Fruit fly (Drosophila melanogaster): ENCODE data around the gene CG10211.
A peak's percentile ranks its signal among the peaks of the same experiment; 100 is the strongest.

Gene CG10211

DNA sequence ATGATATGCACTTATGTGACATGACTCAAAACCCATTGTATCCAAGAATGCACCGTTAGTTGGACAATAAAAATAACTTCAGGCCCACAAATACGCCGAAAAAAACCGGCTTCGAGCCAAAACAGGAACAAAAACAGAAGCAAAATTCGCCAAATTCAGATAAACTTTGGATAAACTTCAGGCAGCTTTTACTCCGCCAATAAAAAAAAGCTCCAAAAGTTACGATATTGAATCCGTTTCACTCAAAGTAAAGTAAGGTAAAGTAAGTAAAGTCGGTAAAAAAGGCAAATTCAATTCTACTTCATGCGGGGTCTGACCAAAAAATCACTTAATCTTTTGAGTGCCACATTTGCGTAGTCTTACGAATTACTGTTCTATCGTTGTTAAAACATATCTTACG is 46.7 kb downstream of the CG10211 start:
- TF ChIP-seq CG11617 (GFP tag; optimal IDR thresholded peaks at IDR 0.05) (no peak), kay (GFP tag; ENCODE audit: borderline replicate concordance) (peak; percentile 40)

- TF ChIP-seq ovo (GFP tag; optimal IDR thresholded peaks at IDR 0.05), result no peak
- TF ChIP-seq pad (GFP tag; optimal IDR thresholded peaks at IDR 0.05), result no peak
- TF ChIP-seq CG11617 (GFP tag; optimal IDR thresholded peaks at IDR 0.05), result no peak
- no peak for TF ChIP-seq cic (GFP tag; optimal IDR thresholded peaks at IDR 0.05)
- TF ChIP-seq CG12768 (GFP tag; optimal IDR thresholded peaks at IDR 0.05), result no peak
- TF ChIP-seq CG5204 (GFP tag; optimal IDR thresholded peaks at IDR 0.05), result no peak
- TF ChIP-seq tj (GFP tag; optimal IDR thresholded peaks at IDR 0.05), result no peak
- TF ChIP-seq Crg-1 (GFP tag; optimal IDR thresholded peaks at IDR 0.05), result no peak
Observed at dm6 chr2L:18564417-18564816, 47.1 kb downstream of the CG10211 start.

- TF ChIP-seq CG1620 (GFP tag; optimal IDR thresholded peaks at IDR 0.05) (no peak), Crg-1 (GFP tag; optimal IDR thresholded peaks at IDR 0.05) (no peak), CG33017 (tag; optimal IDR thresholded peaks at IDR 0.05) (no peak), cic (GFP tag; optimal IDR thresholded peaks at IDR 0.05) (peak; percentile 54), toe (GFP tag; optimal IDR thresholded peaks at IDR 0.05) (no peak), Mnt (GFP tag; optimal IDR thresholded peaks at IDR 0.05) (peak; percentile 48), CG7101 (tag; optimal IDR thresholded peaks at IDR 0.05) (peak; percentile 6), CG7045 (GFP tag; optimal IDR thresholded peaks at IDR 0.05) (no peak), CG12768 (GFP tag; optimal IDR thresholded peaks at IDR 0.05) (no peak), CG11617 (GFP tag; optimal IDR thresholded peaks at IDR 0.05) (peak; percentile 27), kay (GFP tag; ENCODE audit: borderline replicate concordance) (peak; percentile 56), CG5204 (GFP tag; optimal IDR thresholded peaks at IDR 0.05) (peak; percentile 6), tj (GFP tag; optimal IDR thresholded peaks at IDR 0.05) (peak; percentile 5), Hr96 (GFP tag; optimal IDR thresholded peaks at IDR 0.05) (peak; percentile 6)
Observed at dm6 chr2L:18566235-18567158, 49.2 kb downstream of the CG10211 start.

DNA sequence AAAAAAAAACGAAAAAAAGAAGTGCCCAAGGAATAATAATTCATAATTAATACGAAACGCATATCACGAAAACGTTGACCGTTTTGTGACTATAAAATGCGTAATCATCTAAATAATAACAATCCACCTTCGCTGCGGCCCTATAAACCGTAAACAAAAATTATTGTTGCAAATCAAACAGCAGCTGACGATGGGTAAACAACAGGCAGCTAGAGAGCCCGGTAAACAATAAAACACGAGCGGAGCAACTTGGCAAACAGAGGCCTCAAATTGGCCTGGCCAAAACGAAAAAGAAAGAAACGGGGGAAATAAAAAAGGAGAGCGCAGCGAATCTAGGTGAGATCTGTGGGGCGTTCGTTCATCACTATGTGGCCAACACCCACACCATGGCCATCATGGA is 50.3 kb downstream of the CG10211 start:
- TF ChIP-seq Mnt (GFP tag; optimal IDR thresholded peaks at IDR 0.05) (peak; percentile 72), ovo (GFP tag; optimal IDR thresholded peaks at IDR 0.05) (peak; percentile 68), bab1 (GFP tag; optimal IDR thresholded peaks at IDR 0.05) (no peak), CG14711 (tag; optimal IDR thresholded peaks at IDR 0.05) (peak; percentile 38), CG7101 (tag; optimal IDR thresholded peaks at IDR 0.05) (peak; percentile 68), Hr96 (GFP tag; optimal IDR thresholded peaks at IDR 0.05) (peak; percentile 42), CG5204 (GFP tag; optimal IDR thresholded peaks at IDR 0.05) (peak; percentile 38), cnc (optimal IDR thresholded peaks at IDR 0.05) (no peak), Clk (GFP tag; optimal IDR thresholded peaks at IDR 0.05) (peak; percentile 42), CG1620 (GFP tag; optimal IDR thresholded peaks at IDR 0.05) (peak; percentile 50), tj (GFP tag; optimal IDR thresholded peaks at IDR 0.05) (peak; percentile 22), pad (GFP tag; optimal IDR thresholded peaks at IDR 0.05) (peak; percentile 37), cic (GFP tag; optimal IDR thresholded peaks at IDR 0.05) (peak; percentile 83), CG11617 (GFP tag; optimal IDR thresholded peaks at IDR 0.05) (peak; percentile 57), CG33017 (tag; optimal IDR thresholded peaks at IDR 0.05) (peak; percentile 28), kay (GFP tag; ENCODE audit: borderline replicate concordance) (peak; percentile 93), Crg-1 (GFP tag; optimal IDR thresholded peaks at IDR 0.05) (peak; percentile 86), CG12768 (GFP tag; optimal IDR thresholded peaks at IDR 0.05) (peak; percentile 76), toe (GFP tag; optimal IDR thresholded peaks at IDR 0.05) (peak; percentile 52), CG7045 (GFP tag; optimal IDR thresholded peaks at IDR 0.05) (peak; percentile 85)

DNA sequence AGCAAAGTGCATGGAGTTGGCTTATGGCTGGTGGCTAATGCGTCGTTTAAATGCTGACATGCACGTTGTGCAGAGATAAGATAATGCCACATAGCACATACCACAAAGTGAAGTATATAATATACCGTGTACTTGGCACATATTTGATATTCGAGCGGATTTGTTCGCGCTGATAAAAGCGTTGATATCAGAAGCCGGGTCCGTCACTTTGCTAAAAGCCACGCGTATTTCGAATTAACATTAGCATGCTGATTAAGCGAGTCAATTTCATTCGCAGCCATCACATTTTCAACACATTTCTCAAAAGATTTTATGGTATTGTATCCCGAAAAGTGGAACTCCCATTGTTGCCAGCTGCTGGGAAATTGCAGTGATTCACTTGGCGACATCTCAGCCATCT is 51.4 kb downstream of the CG10211 start:
- no peak for TF ChIP-seq bab1 (GFP tag; optimal IDR thresholded peaks at IDR 0.05)
- peak; percentile 51 for TF ChIP-seq tj (GFP tag; optimal IDR thresholded peaks at IDR 0.05)
- TF ChIP-seq CG7045 (GFP tag; optimal IDR thresholded peaks at IDR 0.05), result no peak
- no peak for TF ChIP-seq Crg-1 (GFP tag; optimal IDR thresholded peaks at IDR 0.05)
- no peak for TF ChIP-seq kay (GFP tag; ENCODE audit: borderline replicate concordance)

dm6 chr2L:18571724-18572427 is 54.6 kb downstream of the CG10211 start:
- no peak for TF ChIP-seq CG7101 (tag; optimal IDR thresholded peaks at IDR 0.05)
- TF ChIP-seq Clk (GFP tag; optimal IDR thresholded peaks at IDR 0.05), result no peak
- no peak for TF ChIP-seq CG7045 (GFP tag; optimal IDR thresholded peaks at IDR 0.05)
- TF ChIP-seq ovo (GFP tag; optimal IDR thresholded peaks at IDR 0.05), result no peak
- TF ChIP-seq CG11617 (GFP tag; optimal IDR thresholded peaks at IDR 0.05), result no peak
- no peak for TF ChIP-seq CG14711 (tag; optimal IDR thresholded peaks at IDR 0.05)
- no peak for TF ChIP-seq toe (GFP tag; optimal IDR thresholded peaks at IDR 0.05)
- TF ChIP-seq tj (GFP tag; optimal IDR thresholded peaks at IDR 0.05), result peak; percentile 58
- peak; percentile 91 for TF ChIP-seq pad (GFP tag; optimal IDR thresholded peaks at IDR 0.05)
- no peak for TF ChIP-seq cnc (optimal IDR thresholded peaks at IDR 0.05)
- TF ChIP-seq CG5204 (GFP tag; optimal IDR thresholded peaks at IDR 0.05), result no peak
- peak; percentile 26 for TF ChIP-seq kay (GFP tag; ENCODE audit: borderline replicate concordance)
- peak; percentile 52 for TF ChIP-seq Mnt (GFP tag; optimal IDR thresholded peaks at IDR 0.05)
- peak; percentile 20 for TF ChIP-seq Hr96 (GFP tag; optimal IDR thresholded peaks at IDR 0.05)
- no peak for TF ChIP-seq CG12768 (GFP tag; optimal IDR thresholded peaks at IDR 0.05)
- peak; percentile 47 for TF ChIP-seq cic (GFP tag; optimal IDR thresholded peaks at IDR 0.05)
- peak; percentile 39 for TF ChIP-seq CG1620 (GFP tag; optimal IDR thresholded peaks at IDR 0.05)
- TF ChIP-seq Crg-1 (GFP tag; optimal IDR thresholded peaks at IDR 0.05), result no peak
- peak; percentile 26 for TF ChIP-seq bab1 (GFP tag; optimal IDR thresholded peaks at IDR 0.05)
- TF ChIP-seq CG33017 (tag; optimal IDR thresholded peaks at IDR 0.05), result no peak

All from whole organism, adult.